Worm (Caenorhabditis elegans) whole organism, L4/young adult: ENCODE results near the gene dnsn-1.
"Not testable (repeated sequence)": the region's sequence is repeated elsewhere in the genome, so short reads cannot be mapped to it uniquely, and the experiment has no call there.

Experiments
- W03F9.2 ChIP-seq: fragments of 150-350 bp; optimal IDR thresholded peaks from 2 replicates; lab custom pipeline; 2014; ENCODE audit warnings: missing biosample characterization, missing genetic modification characterization
- dao-5 ChIP-seq: sonication (generic microtip); optimal IDR thresholded peaks from 2 replicates; lab custom pipeline; 2016; ENCODE audit warnings: missing genotype, missing genetic modification characterization, moderate library complexity, missing compliant biosample characterization

DNA sequence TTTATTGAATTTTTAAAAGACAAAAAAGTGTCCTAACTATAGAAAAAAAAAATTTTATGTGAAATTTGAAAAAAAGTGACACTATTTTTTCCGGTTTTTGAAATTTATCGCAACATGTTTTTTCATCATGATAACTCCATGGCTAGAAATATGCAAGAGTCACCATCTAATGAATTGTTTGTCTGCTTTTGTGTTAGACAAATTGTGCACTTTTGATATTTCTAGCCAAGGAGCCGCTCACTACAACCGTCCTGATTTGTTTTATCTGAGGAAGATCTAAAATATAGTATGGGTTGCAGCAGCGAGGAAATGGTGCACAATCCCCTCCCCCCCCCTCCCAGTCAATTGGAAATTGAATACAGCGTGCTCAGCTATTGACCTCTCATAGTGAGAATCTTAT is 43.9 kb upstream of the dnsn-1 start, which contains the start of gene W10D9.1:
- TF ChIP-seq W03F9.2; dao-5 (tag; lab: Kevin White, UChicago): not testable (repeated sequence)
